Worm (Caenorhabditis elegans) whole organism, L2 larva: ENCODE measurements around the gene F35E12.9.

Source experiments
- elt-3 ChIP-seq: sonication (generic microtip); optimal IDR thresholded peaks from 2 replicates; lab custom pipeline; 2017; ENCODE audit warnings: missing biosample characterization, missing genetic modification characterization
- nhr-11 ChIP-seq: fragments of 150-350 bp; optimal IDR thresholded peaks from 2 replicates; lab custom pipeline; 2014; ENCODE audit warnings: missing biosample characterization, missing genetic modification characterization

- TF ChIP-seq elt-3 (tag; lab: Kevin White, UChicago) (no peak), nhr-11 (tag; lab: Kevin White, UChicago) (no peak)
These were observed 6.9 kb upstream of the F35E12.9 start, which contains the start of gene cld-9 for ce11 chrV:13751811-13752210.
